Worm (Caenorhabditis elegans): Measurements from ENCODE around the gene spi-1.

- no peak for TF ChIP-seq him-1 (tag; optimal IDR thresholded peaks at IDR 0.05)
- TF ChIP-seq W03F9.2 (tag; optimal IDR thresholded peaks at IDR 0.05) = no peak
These were observed 27.2 kb downstream of the spi-1 start, which contains the start of gene ZK1290.15 for ce11 chrII:7523281-7523680.
